Worm (Caenorhabditis elegans) whole organism, early embryonic: ENCODE data around the gene C17A2.7.

Experiments used
- B0310.2 ChIP-seq: sonication (generic microtip); optimal IDR thresholded peaks from 2 replicates; lab custom pipeline; 2016; ENCODE audit warnings: mild to moderate bottlenecking, missing genetic modification characterization, missing compliant biosample characterization
- F13C5.2 ChIP-seq: sonication (generic microtip); optimal IDR thresholded peaks from 2 replicates; lab custom pipeline; 2017; ENCODE audit warnings: mild to moderate bottlenecking, missing genetic modification characterization, inconsistent platforms, missing compliant biosample characterization
- aly-1 ChIP-seq: sonication (generic microtip); optimal IDR thresholded peaks from 2 replicates; lab custom pipeline; 2016; ENCODE audit warnings: missing genetic modification characterization, missing compliant biosample characterization
- ama-1 ChIP-seq: fragments of 150-350 bp; optimal IDR thresholded peaks from 2 replicates; lab custom pipeline; 2014
- ceh-13 ChIP-seq: fragments of 200-800 bp; sonication (Bioruptor generic); optimal IDR thresholded peaks from 2 replicates; lab custom pipeline; 2018; ENCODE audit warnings: mild to moderate bottlenecking, missing genetic modification characterization, missing compliant biosample characterization
- ceh-36 ChIP-seq: sonication (generic microtip); optimal IDR thresholded peaks from 2 replicates; lab custom pipeline; 2016; ENCODE audit warnings: missing genetic modification characterization, inconsistent platforms, missing compliant biosample characterization
- ets-7 ChIP-seq: sonication (generic microtip); optimal IDR thresholded peaks from 2 replicates; lab custom pipeline; 2016; ENCODE audit warnings: missing genotype, missing genetic modification characterization, missing compliant biosample characterization
- flt-1 ChIP-seq: fragments of 200-800 bp; sonication (Bioruptor generic); IDR thresholded peaks from 2 replicates; pipeline ENCODE4 v1.3.6; 2022; ENCODE audit warnings: missing genetic modification characterization, missing compliant biosample characterization
- hmbx-1 ChIP-seq: sonication (generic microtip); optimal IDR thresholded peaks from 2 replicates; lab custom pipeline; 2016; ENCODE audit warnings: mild to moderate bottlenecking, missing genetic modification characterization, missing compliant biosample characterization
- hmg-4 ChIP-seq: fragments of 200-800 bp; sonication (Bioruptor generic); optimal IDR thresholded peaks from 2 replicates; lab custom pipeline; 2018; ENCODE audit warnings: mild to moderate bottlenecking, missing genetic modification characterization, missing compliant biosample characterization
- hnd-1 ChIP-seq: sonication (generic microtip); optimal IDR thresholded peaks from 2 replicates; lab custom pipeline; 2016; ENCODE audit warnings: missing genetic modification characterization, missing compliant biosample characterization
- pes-1 ChIP-seq: fragments of 200-800 bp; sonication (Bioruptor generic); IDR thresholded peaks from 2 replicates; pipeline ENCODE4 v1.3.6; 2022; ENCODE audit warnings: missing genetic modification reagents, missing genetic modification characterization, missing compliant biosample characterization
- scrt-1 ChIP-seq: fragments of 200-800 bp; sonication (Bioruptor generic); IDR thresholded peaks from 2 replicates; pipeline ENCODE4 v1.3.6; 2022; ENCODE audit warnings: missing genetic modification characterization, missing compliant biosample characterization
- sea-1 ChIP-seq: fragments of 200-800 bp; sonication (Bioruptor generic); conservative IDR thresholded peaks from 2 replicates; pipeline ENCODE4 v1.3.6; 2022; ENCODE audit warnings: missing genetic modification characterization, missing compliant biosample characterization
- tbx-11 ChIP-seq: fragments of 200-800 bp; sonication (Bioruptor generic); IDR thresholded peaks from 2 replicates; pipeline ENCODE4 v1.3.6; 2022; ENCODE audit warnings: missing genetic modification characterization, missing compliant biosample characterization
- tbx-37 ChIP-seq: fragments of 200-800 bp; sonication (Bioruptor generic); conservative IDR thresholded peaks from 2 replicates; pipeline ENCODE4 v1.3.6; 2022; ENCODE audit warnings: missing genetic modification reagents, missing genetic modification characterization, missing compliant biosample characterization
- tra-4 ChIP-seq: sonication (generic microtip); optimal IDR thresholded peaks from 2 replicates; lab custom pipeline; 2017; ENCODE audit warnings: missing genetic modification characterization, missing compliant biosample characterization

C17A2.7 gene

DNA sequence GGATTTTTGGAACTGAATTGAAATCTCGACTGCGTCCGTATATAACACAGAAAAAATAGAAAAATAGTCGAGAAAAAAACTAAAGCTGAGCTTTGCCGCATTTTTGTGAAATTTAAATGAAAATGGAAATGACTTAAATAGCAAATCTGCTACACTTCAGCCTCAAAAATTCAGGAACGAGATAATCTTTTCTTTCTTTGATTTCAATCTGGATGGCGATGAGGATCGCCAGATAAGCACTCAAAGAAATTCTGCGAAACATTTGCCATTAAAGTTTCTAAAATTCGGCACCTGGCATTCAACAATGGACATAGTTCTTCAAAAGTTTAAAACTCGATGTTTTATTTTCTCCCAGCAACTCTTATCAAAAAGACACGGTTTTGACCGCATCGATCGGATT, at the start of gene C17A2.7, which contains the start of gene C17A2.3:
C17A2.7 (minus strand) TSS at position 101 of the 400 bp plus-strand sequence.
C17A2.3 (plus strand) TSS at position 305 of the 400 bp plus-strand sequence.
- TF ChIP-seq pes-1 (GFP tag; lab: Robert Waterston, UW) (no peak), ceh-13 (GFP tag; lab: Kevin White, UChicago) (no peak), ama-1 (lab: Kevin White, UChicago) (no peak), sea-1 (GFP tag; lab: Robert Waterston, UW) (no peak), tra-4 (tag; lab: Kevin White, UChicago) (no peak), tbx-11 (GFP tag; lab: Robert Waterston, UW) (no peak), flt-1 (no peak), scrt-1 (GFP tag; lab: Robert Waterston, UW) (no peak), ceh-36 (tag; lab: Kevin White, UChicago) (no peak), ets-7 (tag; lab: Kevin White, UChicago) (no peak), aly-1 (no peak), hnd-1 (tag; lab: Kevin White, UChicago) (no peak), B0310.2 (tag; lab: Kevin White, UChicago) (no peak), hmg-4 (GFP tag; lab: Kevin White, UChicago) (no peak), tbx-37 (no peak), F13C5.2 (tag; lab: Kevin White, UChicago) (no peak), hmbx-1 (no peak)

DNA sequence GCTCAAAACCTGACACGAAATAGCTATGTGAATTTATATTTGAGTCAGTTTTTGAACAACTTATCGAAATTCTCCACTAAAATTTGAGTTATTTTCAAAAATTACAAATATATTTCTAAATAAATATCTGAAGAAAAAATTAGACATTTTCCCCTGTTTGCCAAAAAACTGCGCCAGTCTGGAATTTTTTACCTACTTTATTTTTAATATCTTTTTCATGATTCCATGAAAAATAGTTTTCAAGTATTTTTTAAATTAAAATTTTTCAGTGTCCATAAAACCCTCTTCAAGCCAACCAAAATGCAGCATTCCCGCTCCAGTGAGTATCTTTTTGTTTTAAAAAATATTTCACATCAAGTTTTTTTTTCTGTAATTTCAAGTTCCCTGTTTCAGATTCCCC, 47.9 kb upstream of the C17A2.7 start, which contains the start of gene F53C3.8:
F53C3.8 (plus strand) TSS at position 301 of the 400 bp plus-strand sequence.
- no peak for TF ChIP-seq aly-1
- TF ChIP-seq hnd-1 (tag; lab: Kevin White, UChicago): no peak
- no peak for TF ChIP-seq ets-7 (tag; lab: Kevin White, UChicago)
- no peak for TF ChIP-seq hmg-4 (GFP tag; lab: Kevin White, UChicago)
- no peak for TF ChIP-seq F13C5.2 (tag; lab: Kevin White, UChicago)
- TF ChIP-seq tra-4 (tag; lab: Kevin White, UChicago): no peak
- no peak for TF ChIP-seq ceh-36 (tag; lab: Kevin White, UChicago)
- TF ChIP-seq scrt-1 (GFP tag; lab: Robert Waterston, UW): no peak
- no peak for TF ChIP-seq flt-1
- TF ChIP-seq ceh-13 (GFP tag; lab: Kevin White, UChicago): no peak
- no peak for TF ChIP-seq tbx-37

DNA sequence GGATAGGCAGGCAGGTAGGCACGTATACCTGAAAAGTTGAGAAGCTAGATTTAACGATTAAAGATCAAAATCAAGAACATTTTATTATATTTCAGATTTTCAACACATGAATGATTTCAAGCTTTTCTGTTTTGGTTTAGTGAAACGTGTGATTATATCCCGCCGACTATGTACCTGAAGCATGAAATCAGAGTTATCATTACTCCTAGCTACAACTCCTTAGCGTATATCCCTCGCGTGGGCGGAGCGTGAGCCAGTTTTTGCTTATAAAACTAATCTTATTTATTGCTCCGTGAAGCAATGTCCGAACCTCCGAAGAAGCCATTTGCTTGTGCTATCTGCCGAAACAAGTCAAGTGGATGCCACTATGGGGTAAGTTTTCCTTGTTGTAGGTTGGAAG, 36.7 kb upstream of the C17A2.7 start, which contains the start of gene nhr-166:
nhr-166 (plus strand) TSS at position 301 of the 400 bp plus-strand sequence.
- TF ChIP-seq tbx-37: no peak
- no peak for TF ChIP-seq hmbx-1
- TF ChIP-seq pes-1 (GFP tag; lab: Robert Waterston, UW): no peak
- TF ChIP-seq scrt-1 (GFP tag; lab: Robert Waterston, UW): no peak
- TF ChIP-seq ama-1 (lab: Kevin White, UChicago): no peak

DNA sequence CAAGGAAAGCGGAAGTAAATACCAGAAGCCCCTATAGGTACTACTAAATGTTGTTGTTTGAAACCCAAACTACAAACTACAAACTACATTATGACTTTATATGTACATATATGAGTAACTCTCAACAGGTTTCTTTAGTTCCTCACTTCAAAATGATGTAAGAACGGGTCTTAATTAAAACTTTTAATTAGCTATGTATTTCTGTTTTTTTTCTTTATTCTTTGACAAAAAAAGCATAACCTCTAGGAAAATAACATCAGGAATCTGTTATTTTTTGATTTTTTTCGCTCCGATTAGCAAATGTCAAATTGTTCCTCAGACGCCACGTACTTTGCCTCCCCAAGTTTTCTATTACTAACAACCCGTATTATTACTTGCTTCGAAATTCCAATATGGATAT, 35.1 kb upstream of the C17A2.7 start, which contains the start of gene srh-250:
srh-250 (plus strand) TSS at position 301 of the 400 bp plus-strand sequence.
- no peak for TF ChIP-seq pes-1 (GFP tag; lab: Robert Waterston, UW)
- TF ChIP-seq flt-1: no peak
- TF ChIP-seq tbx-11 (GFP tag; lab: Robert Waterston, UW): no peak
- TF ChIP-seq aly-1: no peak
- TF ChIP-seq ama-1 (lab: Kevin White, UChicago): no peak
- no peak for TF ChIP-seq hmbx-1

- TF ChIP-seq tra-4 (tag; lab: Kevin White, UChicago): no peak
- TF ChIP-seq hmg-4 (GFP tag; lab: Kevin White, UChicago): no peak
- TF ChIP-seq scrt-1 (GFP tag; lab: Robert Waterston, UW): no peak
- TF ChIP-seq tbx-37: no peak
- no peak for TF ChIP-seq sea-1 (GFP tag; lab: Robert Waterston, UW)
- TF ChIP-seq aly-1: no peak
- no peak for TF ChIP-seq ceh-13 (GFP tag; lab: Kevin White, UChicago)
- no peak for TF ChIP-seq F13C5.2 (tag; lab: Kevin White, UChicago)
- no peak for TF ChIP-seq tbx-11 (GFP tag; lab: Robert Waterston, UW)
- no peak for TF ChIP-seq B0310.2 (tag; lab: Kevin White, UChicago)
- TF ChIP-seq hmbx-1: no peak
- TF ChIP-seq flt-1: no peak
- TF ChIP-seq ets-7 (tag; lab: Kevin White, UChicago): no peak
- no peak for TF ChIP-seq hnd-1 (tag; lab: Kevin White, UChicago)
- TF ChIP-seq ama-1 (lab: Kevin White, UChicago): no peak
- no peak for TF ChIP-seq pes-1 (GFP tag; lab: Robert Waterston, UW)
These were observed 34.7 kb upstream of the C17A2.7 start, which contains the start of gene sdz-7 for ce11 chrII:3877874-3878273. sdz-7 (minus strand) TSS chrII:3877974.

DNA sequence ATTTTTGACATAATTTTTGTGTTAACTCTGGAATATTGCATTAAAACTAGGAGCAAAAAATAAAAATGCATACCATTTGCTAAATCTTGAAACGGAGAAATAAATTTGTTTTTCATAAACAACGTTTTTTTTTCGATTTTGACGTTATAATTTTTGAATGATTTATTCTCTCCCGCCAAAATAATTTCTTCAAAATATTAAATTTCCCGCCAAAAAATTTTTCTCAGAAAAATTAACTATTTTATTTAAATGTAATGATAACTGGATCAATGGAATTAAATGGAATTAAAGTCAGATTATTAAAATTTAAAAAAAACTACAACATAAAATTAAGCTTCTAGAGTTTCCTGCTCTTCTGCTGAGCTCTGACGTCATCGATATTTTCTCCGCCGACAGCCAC, 33.9 kb upstream of the C17A2.7 start, which contains the start of gene nep-3:
nep-3 (minus strand) TSS at position 101 of the 400 bp plus-strand sequence.
- TF ChIP-seq flt-1 (no peak), ets-7 (tag; lab: Kevin White, UChicago) (no peak), B0310.2 (tag; lab: Kevin White, UChicago) (no peak), hmg-4 (GFP tag; lab: Kevin White, UChicago) (no peak), hmbx-1 (no peak), ceh-36 (tag; lab: Kevin White, UChicago) (no peak), pes-1 (GFP tag; lab: Robert Waterston, UW) (no peak), tra-4 (tag; lab: Kevin White, UChicago) (no peak), ama-1 (lab: Kevin White, UChicago) (no peak), scrt-1 (GFP tag; lab: Robert Waterston, UW) (no peak), sea-1 (GFP tag; lab: Robert Waterston, UW) (no peak), F13C5.2 (tag; lab: Kevin White, UChicago) (no peak), ceh-13 (GFP tag; lab: Kevin White, UChicago) (no peak), tbx-11 (GFP tag; lab: Robert Waterston, UW) (no peak), tbx-37 (no peak), aly-1 (no peak)

ce11 chrII:3869601-3870000, 26.4 kb upstream of the C17A2.7 start, which contains the start of gene oac-10:
oac-10 (plus strand) TSS chrII:3869901.
- TF ChIP-seq flt-1 (no peak), pes-1 (GFP tag; lab: Robert Waterston, UW) (no peak), ets-7 (tag; lab: Kevin White, UChicago) (no peak), hmbx-1 (no peak), scrt-1 (GFP tag; lab: Robert Waterston, UW) (no peak), hmg-4 (GFP tag; lab: Kevin White, UChicago) (no peak), ama-1 (lab: Kevin White, UChicago) (no peak), ceh-36 (tag; lab: Kevin White, UChicago) (no peak), tbx-37 (no peak)
